Worm (Caenorhabditis elegans) whole organism, early embryonic: ENCODE measurements around the gene ppat-1.

ENCODE experiments used
- B0310.2 ChIP-seq: sonication (generic microtip); optimal IDR thresholded peaks from 2 replicates; lab custom pipeline; 2016; ENCODE audit warnings: mild to moderate bottlenecking, missing genetic modification characterization, missing compliant biosample characterization
- F13C5.2 ChIP-seq: sonication (generic microtip); optimal IDR thresholded peaks from 2 replicates; lab custom pipeline; 2017; ENCODE audit warnings: mild to moderate bottlenecking, missing genetic modification characterization, inconsistent platforms, missing compliant biosample characterization
- aly-1 ChIP-seq: sonication (generic microtip); optimal IDR thresholded peaks from 2 replicates; lab custom pipeline; 2016; ENCODE audit warnings: missing genetic modification characterization, missing compliant biosample characterization
- ama-1 ChIP-seq: fragments of 150-350 bp; optimal IDR thresholded peaks from 2 replicates; lab custom pipeline; 2014
- ceh-13 ChIP-seq: fragments of 200-800 bp; sonication (Bioruptor generic); optimal IDR thresholded peaks from 2 replicates; lab custom pipeline; 2018; ENCODE audit warnings: mild to moderate bottlenecking, missing genetic modification characterization, missing compliant biosample characterization
- ceh-36 ChIP-seq: sonication (generic microtip); optimal IDR thresholded peaks from 2 replicates; lab custom pipeline; 2016; ENCODE audit warnings: missing genetic modification characterization, inconsistent platforms, missing compliant biosample characterization
- ets-7 ChIP-seq: sonication (generic microtip); optimal IDR thresholded peaks from 2 replicates; lab custom pipeline; 2016; ENCODE audit warnings: missing genotype, missing genetic modification characterization, missing compliant biosample characterization
- flt-1 ChIP-seq: fragments of 200-800 bp; sonication (Bioruptor generic); IDR thresholded peaks from 2 replicates; pipeline ENCODE4 v1.3.6; 2022; ENCODE audit warnings: missing genetic modification characterization, missing compliant biosample characterization
- hmbx-1 ChIP-seq: sonication (generic microtip); optimal IDR thresholded peaks from 2 replicates; lab custom pipeline; 2016; ENCODE audit warnings: mild to moderate bottlenecking, missing genetic modification characterization, missing compliant biosample characterization
- hmg-4 ChIP-seq: fragments of 200-800 bp; sonication (Bioruptor generic); optimal IDR thresholded peaks from 2 replicates; lab custom pipeline; 2018; ENCODE audit warnings: mild to moderate bottlenecking, missing genetic modification characterization, missing compliant biosample characterization
- hnd-1 ChIP-seq: sonication (generic microtip); optimal IDR thresholded peaks from 2 replicates; lab custom pipeline; 2016; ENCODE audit warnings: missing genetic modification characterization, missing compliant biosample characterization
- pes-1 ChIP-seq: fragments of 200-800 bp; sonication (Bioruptor generic); IDR thresholded peaks from 2 replicates; pipeline ENCODE4 v1.3.6; 2022; ENCODE audit warnings: missing genetic modification reagents, missing genetic modification characterization, missing compliant biosample characterization
- scrt-1 ChIP-seq: fragments of 200-800 bp; sonication (Bioruptor generic); IDR thresholded peaks from 2 replicates; pipeline ENCODE4 v1.3.6; 2022; ENCODE audit warnings: missing genetic modification characterization, missing compliant biosample characterization
- sea-1 ChIP-seq: fragments of 200-800 bp; sonication (Bioruptor generic); conservative IDR thresholded peaks from 2 replicates; pipeline ENCODE4 v1.3.6; 2022; ENCODE audit warnings: missing genetic modification characterization, missing compliant biosample characterization
- tbx-11 ChIP-seq: fragments of 200-800 bp; sonication (Bioruptor generic); IDR thresholded peaks from 2 replicates; pipeline ENCODE4 v1.3.6; 2022; ENCODE audit warnings: missing genetic modification characterization, missing compliant biosample characterization
- tbx-37 ChIP-seq: fragments of 200-800 bp; sonication (Bioruptor generic); conservative IDR thresholded peaks from 2 replicates; pipeline ENCODE4 v1.3.6; 2022; ENCODE audit warnings: missing genetic modification reagents, missing genetic modification characterization, missing compliant biosample characterization
- tra-4 ChIP-seq: sonication (generic microtip); optimal IDR thresholded peaks from 2 replicates; lab custom pipeline; 2017; ENCODE audit warnings: missing genetic modification characterization, missing compliant biosample characterization

The ppat-1 gene

DNA sequence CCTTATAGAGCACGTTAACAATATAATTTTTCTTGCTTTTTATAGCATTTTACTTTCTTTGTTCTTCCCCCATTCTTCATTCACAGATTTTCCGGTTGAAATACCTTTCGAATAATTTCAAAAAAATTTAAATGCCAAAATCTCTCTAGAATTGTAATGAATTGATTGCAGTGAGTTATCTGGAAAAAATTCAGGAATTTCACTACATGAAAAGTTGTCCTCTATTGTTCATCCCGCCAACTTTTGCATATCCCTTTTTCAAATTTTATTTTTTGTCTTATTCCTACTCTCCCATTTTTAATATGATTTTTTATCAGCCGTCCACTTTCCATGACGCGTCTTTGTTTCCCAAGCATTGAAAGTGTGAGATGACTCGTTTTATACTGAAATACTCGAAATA, 35.7 kb upstream of the ppat-1 start:
- TF ChIP-seq F13C5.2 (tag; lab: Kevin White, UChicago) (no peak), hmg-4 (GFP tag; lab: Kevin White, UChicago) (no peak), tbx-11 (GFP tag; lab: Robert Waterston, UW) (no peak), ceh-13 (GFP tag; lab: Kevin White, UChicago) (no peak), B0310.2 (tag; lab: Kevin White, UChicago) (no peak), pes-1 (GFP tag; lab: Robert Waterston, UW) (no peak), flt-1 (GFP tag; lab: Robert Waterston, UW) (no peak), scrt-1 (GFP tag; lab: Robert Waterston, UW) (no peak), tbx-37 (GFP tag; lab: Robert Waterston, UW) (no peak), aly-1 (no peak), hnd-1 (tag; lab: Kevin White, UChicago) (no peak), ets-7 (tag; lab: Kevin White, UChicago) (no peak), ceh-36 (tag; lab: Kevin White, UChicago) (no peak), hmbx-1 (tag; lab: Kevin White, UChicago) (no peak)

DNA sequence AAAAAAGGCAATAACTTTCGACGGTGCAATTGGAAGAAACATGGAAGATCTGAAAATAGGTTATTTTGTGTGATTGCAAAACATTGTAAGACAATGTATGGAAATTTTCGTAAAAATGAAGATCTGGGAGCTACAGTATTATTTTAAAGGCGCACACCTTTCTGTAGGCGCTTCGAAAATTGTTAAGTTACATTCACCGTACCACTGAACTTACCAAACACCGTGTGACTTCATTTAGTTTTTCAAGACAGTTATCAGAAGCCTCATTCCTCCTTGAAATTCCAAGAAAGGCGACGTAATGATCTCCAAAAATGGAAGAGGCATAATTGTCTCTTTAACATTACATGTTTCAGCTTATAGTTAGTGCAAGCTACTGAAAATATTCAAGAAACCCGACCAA, 35.2 kb upstream of the ppat-1 start:
- TF ChIP-seq ceh-36 (tag; lab: Kevin White, UChicago) (no peak), tra-4 (no peak), hnd-1 (tag; lab: Kevin White, UChicago) (no peak), scrt-1 (GFP tag; lab: Robert Waterston, UW) (no peak), hmbx-1 (tag; lab: Kevin White, UChicago) (no peak)

DNA sequence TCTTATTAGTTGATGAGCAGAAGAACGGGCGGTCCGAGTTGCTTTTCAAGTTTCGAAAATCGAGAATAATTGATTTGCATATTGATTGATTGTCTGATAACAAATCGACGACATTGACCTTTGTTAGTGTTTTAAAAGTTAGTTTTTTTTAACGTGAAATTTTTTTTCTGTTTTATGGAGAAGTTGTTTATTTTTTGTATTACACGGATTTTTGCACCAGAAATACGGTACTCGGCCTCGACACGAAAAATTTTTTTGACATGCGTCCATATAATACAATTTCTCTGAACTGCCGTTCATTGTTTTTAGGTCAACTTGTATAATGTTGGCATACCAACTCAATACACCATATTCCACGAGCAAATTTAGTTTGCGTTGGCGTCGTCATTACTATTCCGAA, 33.7 kb upstream of the ppat-1 start, which contains the start of gene T23F11.2:
TSS of gene T23F11.2 (minus strand) at position 101 of the 400 bp plus-strand sequence.
- no peak for TF ChIP-seq tra-4
- TF ChIP-seq hmg-4 (GFP tag; lab: Kevin White, UChicago): no peak
- TF ChIP-seq flt-1 (GFP tag; lab: Robert Waterston, UW): no peak

DNA sequence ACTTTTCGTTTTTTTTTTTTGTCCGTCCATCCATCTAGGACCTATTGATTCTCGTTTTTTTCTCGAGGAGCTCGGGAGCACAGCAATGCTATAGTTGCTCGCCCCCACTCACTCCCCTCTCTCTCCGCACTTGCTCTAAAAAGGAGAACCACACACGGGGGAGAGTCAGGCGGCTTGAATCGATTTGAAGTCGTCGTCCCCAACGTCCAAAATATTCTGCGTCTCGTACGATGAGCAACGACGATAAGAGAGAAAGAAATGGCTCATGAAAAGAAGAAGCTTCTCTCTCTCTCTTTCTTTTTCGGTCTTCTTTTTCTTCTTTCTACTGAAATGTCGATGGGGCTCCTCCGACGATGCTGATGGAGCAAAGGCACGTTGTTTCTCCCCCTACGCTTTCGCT, 32.7 kb upstream of the ppat-1 start:
- TF ChIP-seq tbx-37 (GFP tag; lab: Robert Waterston, UW) (no peak), ceh-13 (GFP tag; lab: Kevin White, UChicago) (no peak), tra-4 (no peak)

DNA sequence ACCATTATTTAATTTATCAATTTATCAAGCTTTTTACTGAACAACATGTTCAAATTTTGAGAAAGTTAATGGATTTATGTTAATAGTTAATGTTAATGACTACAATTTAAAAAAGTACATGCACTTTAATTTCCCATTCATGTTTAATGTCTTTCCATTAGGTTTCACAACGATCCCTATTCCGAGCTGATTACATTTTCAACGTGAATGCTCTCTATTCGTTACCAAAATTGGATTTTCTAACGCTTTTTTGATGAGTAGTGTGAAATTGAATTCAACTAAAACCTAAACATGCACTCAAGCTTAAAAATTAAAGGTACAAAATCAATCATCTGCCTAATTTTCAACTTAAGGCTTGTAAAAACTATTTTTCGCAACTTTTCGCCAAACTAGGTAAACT, 31.7 kb upstream of the ppat-1 start:
- TF ChIP-seq B0310.2 (tag; lab: Kevin White, UChicago): no peak
- no peak for TF ChIP-seq pes-1 (GFP tag; lab: Robert Waterston, UW)
- no peak for TF ChIP-seq tra-4
- TF ChIP-seq hmg-4 (GFP tag; lab: Kevin White, UChicago): no peak

DNA sequence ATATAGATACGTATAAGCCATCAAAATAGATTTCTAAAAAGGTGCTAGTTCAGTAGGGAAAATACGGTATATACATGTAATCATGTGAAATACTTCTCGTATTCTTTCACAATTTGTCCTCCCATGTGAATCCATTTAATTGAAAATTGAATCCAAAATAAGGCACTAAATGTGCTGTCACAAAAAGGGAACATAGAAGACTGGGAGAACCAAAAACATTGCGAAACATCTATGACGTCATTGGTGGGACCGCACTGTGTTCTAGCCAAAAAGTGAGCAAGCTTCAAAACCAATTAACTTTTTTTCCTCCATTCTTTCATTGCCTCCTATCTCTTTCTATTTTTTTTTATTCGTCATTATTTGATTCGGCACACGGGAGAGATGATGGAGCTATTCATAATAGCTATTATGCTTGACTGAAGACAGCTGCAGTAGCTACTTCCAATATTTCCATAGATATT, 30.7 kb upstream of the ppat-1 start, which contains the start of gene cdka-1:
TSS of gene cdka-1 (plus strand) at position 411 of the 461 bp plus-strand sequence.
- TF ChIP-seq hmbx-1 (tag; lab: Kevin White, UChicago): no peak
- no peak for TF ChIP-seq ama-1 (lab: Kevin White, UChicago)
- no peak for TF ChIP-seq flt-1 (GFP tag; lab: Robert Waterston, UW)
- TF ChIP-seq ceh-13 (GFP tag; lab: Kevin White, UChicago): no peak

DNA sequence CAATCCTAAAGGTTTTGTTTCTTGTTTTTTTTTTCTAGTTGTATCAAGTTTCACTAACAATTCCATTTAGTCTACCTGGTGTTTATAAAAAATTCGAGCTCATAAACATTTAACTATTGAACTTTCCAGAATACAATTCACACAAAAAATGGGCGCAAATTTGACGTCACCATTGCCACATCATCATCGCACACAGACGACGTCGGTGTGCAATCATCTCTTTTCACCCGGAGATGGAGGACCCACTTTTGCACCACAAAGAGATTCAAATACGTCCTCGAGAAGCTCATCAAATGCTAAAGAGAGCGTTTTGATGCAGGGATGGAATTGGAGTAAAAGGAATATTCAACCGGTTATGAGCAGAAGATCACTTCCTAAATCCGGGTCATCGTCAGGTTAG, 29.7 kb upstream of the ppat-1 start:
- TF ChIP-seq scrt-1 (GFP tag; lab: Robert Waterston, UW) (no peak), aly-1 (no peak), F13C5.2 (tag; lab: Kevin White, UChicago) (no peak), tbx-11 (GFP tag; lab: Robert Waterston, UW) (no peak), tra-4 (no peak), tbx-37 (GFP tag; lab: Robert Waterston, UW) (no peak), sea-1 (no peak), ceh-13 (GFP tag; lab: Kevin White, UChicago) (no peak), ceh-36 (tag; lab: Kevin White, UChicago) (no peak), hnd-1 (tag; lab: Kevin White, UChicago) (no peak), B0310.2 (tag; lab: Kevin White, UChicago) (no peak), ets-7 (tag; lab: Kevin White, UChicago) (no peak), hmg-4 (GFP tag; lab: Kevin White, UChicago) (no peak), pes-1 (GFP tag; lab: Robert Waterston, UW) (no peak), ama-1 (lab: Kevin White, UChicago) (no peak), flt-1 (GFP tag; lab: Robert Waterston, UW) (no peak), hmbx-1 (tag; lab: Kevin White, UChicago) (no peak)

DNA sequence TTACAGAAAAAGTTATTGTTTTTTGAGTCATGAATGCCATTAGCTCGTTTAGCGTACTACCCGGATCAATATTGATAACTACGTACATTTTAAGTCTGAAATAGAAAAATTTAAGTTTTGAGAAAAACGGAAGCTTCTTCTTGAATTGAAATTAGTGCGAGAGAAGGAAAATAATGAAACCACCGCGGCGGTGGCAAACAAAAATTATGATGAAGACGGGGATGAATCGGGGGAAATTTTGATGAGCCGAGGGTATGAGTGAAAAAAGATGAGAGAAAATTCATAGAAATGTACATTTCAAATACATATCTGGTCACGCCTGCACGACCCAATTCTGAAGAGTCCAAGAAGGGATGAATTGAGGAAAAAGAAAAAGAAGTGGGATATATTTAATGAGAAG, 23.8 kb upstream of the ppat-1 start, which contains the start of gene T23F11.4:
TSS of gene T23F11.4 (minus strand) at position 101 of the 400 bp plus-strand sequence.
- TF ChIP-seq aly-1 (no peak), ceh-36 (tag; lab: Kevin White, UChicago) (no peak), scrt-1 (GFP tag; lab: Robert Waterston, UW) (no peak), ama-1 (lab: Kevin White, UChicago) (no peak), F13C5.2 (tag; lab: Kevin White, UChicago) (no peak), B0310.2 (tag; lab: Kevin White, UChicago) (no peak), sea-1 (no peak), pes-1 (GFP tag; lab: Robert Waterston, UW) (no peak), hnd-1 (tag; lab: Kevin White, UChicago) (no peak), tbx-37 (GFP tag; lab: Robert Waterston, UW) (no peak), ceh-13 (GFP tag; lab: Kevin White, UChicago) (no peak), hmg-4 (GFP tag; lab: Kevin White, UChicago) (no peak), ets-7 (tag; lab: Kevin White, UChicago) (no peak), tbx-11 (GFP tag; lab: Robert Waterston, UW) (no peak), flt-1 (GFP tag; lab: Robert Waterston, UW) (no peak), hmbx-1 (tag; lab: Kevin White, UChicago) (no peak), tra-4 (no peak)
